Worm (Caenorhabditis elegans) whole organism, early embryonic: Measurements from ENCODE around the gene K05F1.9.

Source experiments
- aly-1 ChIP-seq: sonication (generic microtip); optimal IDR thresholded peaks from 2 replicates; lab custom pipeline; 2016; ENCODE audit warnings: missing genetic modification characterization, missing compliant biosample characterization
- ama-1 ChIP-seq: fragments of 150-350 bp; optimal IDR thresholded peaks from 2 replicates; lab custom pipeline; 2014
- ceh-36 ChIP-seq: sonication (generic microtip); optimal IDR thresholded peaks from 2 replicates; lab custom pipeline; 2016; ENCODE audit warnings: missing genetic modification characterization, inconsistent platforms, missing compliant biosample characterization
- ets-7 ChIP-seq: sonication (generic microtip); optimal IDR thresholded peaks from 2 replicates; lab custom pipeline; 2016; ENCODE audit warnings: missing genotype, missing genetic modification characterization, missing compliant biosample characterization
- flt-1 ChIP-seq: fragments of 200-800 bp; sonication (Bioruptor generic); IDR thresholded peaks from 2 replicates; pipeline ENCODE4 v1.3.6; 2022; ENCODE audit warnings: missing genetic modification characterization, missing compliant biosample characterization
- hmbx-1 ChIP-seq: sonication (generic microtip); optimal IDR thresholded peaks from 2 replicates; lab custom pipeline; 2016; ENCODE audit warnings: mild to moderate bottlenecking, missing genetic modification characterization, missing compliant biosample characterization
- hmg-4 ChIP-seq: fragments of 200-800 bp; sonication (Bioruptor generic); optimal IDR thresholded peaks from 2 replicates; lab custom pipeline; 2018; ENCODE audit warnings: mild to moderate bottlenecking, missing genetic modification characterization, missing compliant biosample characterization
- scrt-1 ChIP-seq: fragments of 200-800 bp; sonication (Bioruptor generic); IDR thresholded peaks from 2 replicates; pipeline ENCODE4 v1.3.6; 2022; ENCODE audit warnings: missing genetic modification characterization, missing compliant biosample characterization
- tbx-37 ChIP-seq: fragments of 200-800 bp; sonication (Bioruptor generic); conservative IDR thresholded peaks from 2 replicates; pipeline ENCODE4 v1.3.6; 2022; ENCODE audit warnings: missing genetic modification reagents, missing genetic modification characterization, missing compliant biosample characterization

DNA sequence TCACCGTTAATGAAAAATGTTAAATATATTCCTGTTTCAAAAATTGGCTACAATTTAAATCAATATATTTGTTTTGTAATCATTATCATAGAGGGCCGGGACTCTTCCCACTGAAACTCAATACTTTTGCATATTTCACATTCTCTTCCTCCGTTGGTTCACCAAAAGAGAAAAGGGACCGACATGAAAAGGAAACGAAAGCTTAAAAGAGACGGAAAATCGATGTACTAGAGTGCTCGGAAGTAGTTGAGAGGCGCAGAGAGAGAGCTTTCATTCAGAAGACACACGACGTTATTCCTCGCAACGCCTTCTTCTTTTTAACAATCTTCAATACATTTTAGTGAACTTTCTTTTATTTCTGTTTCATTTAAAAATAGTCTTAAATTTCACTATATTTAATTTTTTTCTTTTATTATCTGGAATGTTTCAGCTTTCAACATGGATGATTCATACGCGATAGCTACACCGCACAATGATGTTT is 19.3 kb upstream of the K05F1.9 start, which contains the start of gene ehs-1:
- TF ChIP-seq ama-1 (lab: Kevin White, UChicago) (no peak), aly-1 (tag; lab: Kevin White, UChicago) (no peak), flt-1 (no peak), tbx-37 (no peak), hmbx-1 (tag; lab: Kevin White, UChicago) (no peak), ets-7 (tag; lab: Kevin White, UChicago) (no peak), ceh-36 (no peak), hmg-4 (GFP tag; lab: Kevin White, UChicago) (no peak), scrt-1 (GFP tag; lab: Robert Waterston, UW) (no peak)
